ENCODE assay signal across 1 fruit fly cellular context in the genomic region with DNA sequence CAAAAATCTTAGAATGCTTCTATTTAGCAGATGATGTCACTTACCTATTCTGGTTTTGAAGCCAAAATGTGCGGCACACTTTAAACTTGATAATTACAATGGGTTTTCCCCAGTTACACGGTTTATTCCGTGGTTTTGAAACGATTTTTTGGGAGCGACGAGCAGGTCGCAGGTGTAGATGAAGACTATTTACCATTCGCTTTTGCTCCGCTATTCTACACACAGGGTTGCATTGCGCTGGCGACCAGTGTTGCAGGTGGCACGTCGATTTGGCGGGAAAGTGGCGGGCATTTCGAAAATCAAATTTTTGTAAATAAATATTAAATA.
TF ChIP-seq lines count a peak whose summit lies in the region.

A gene (minus strand): TSS at position 196 of the 327 bp plus-strand sequence.

TF ChIP-seq in whole organism, embryonic, 481 proteins besides CTCF, POLR2A, EP300 and RAD21 (continued from another document and continues in another):
- TF ChIP-seq E2f2 (GFP tag; IDR thresholded peaks at IDR 0.05; lab: Robert Waterston, UW) (no peak), scrt (GFP tag; optimal IDR thresholded peaks at IDR 0.05; lab: Kevin White, UChicago) (peak; percentile 44), Dek (tag; optimal IDR thresholded peaks at IDR 0.05; lab: Kevin White, UChicago) (no peak), ERR (GFP tag; optimal IDR thresholded peaks at IDR 0.05; lab: Kevin White, UChicago) (no peak), Tbp (GFP tag; optimal IDR thresholded peaks at IDR 0.05; lab: Kevin White, UChicago) (no peak), CG10321 (GFP tag; IDR thresholded peaks at IDR 0.05; lab: Robert Waterston, UW) (no peak), Dip3 (GFP tag; optimal IDR thresholded peaks at IDR 0.05; lab: Kevin White, UChicago) (no peak), sna (GFP tag; IDR thresholded peaks at IDR 0.05; lab: Robert Waterston, UW; ENCODE audit: partially characterized antibody) (no peak), CG30403 (GFP tag; optimal IDR thresholded peaks at IDR 0.05; lab: Kevin White, UChicago) (no peak), lilli (GFP tag; optimal IDR thresholded peaks at IDR 0.05; lab: Kevin White, UChicago) (peak; percentile 5), MBD-R2 (GFP tag; IDR thresholded peaks at IDR 0.05; lab: Robert Waterston, UW) (no peak), CG17186 (GFP tag; optimal IDR thresholded peaks at IDR 0.05; lab: Kevin White, UChicago) (peak; percentile 63), h (optimal IDR thresholded peaks at IDR 0.05; lab: Kevin White, UChicago) (no peak), CG8924 (tag; optimal IDR thresholded peaks at IDR 0.05; lab: Kevin White, UChicago) (peak; percentile 49), CG7271 (tag; optimal IDR thresholded peaks at IDR 0.05; lab: Kevin White, UChicago) (no peak), Trl (optimal IDR thresholded peaks at IDR 0.05; lab: Kevin White, UChicago) (no peak), Trl (GFP tag; optimal IDR thresholded peaks at IDR 0.05; lab: Kevin White, UChicago) (no peak), twi (tag; optimal IDR thresholded peaks at IDR 0.05; lab: Kevin White, UChicago) (no peak), Nf-YB (GFP tag; optimal IDR thresholded peaks at IDR 0.05; lab: Kevin White, UChicago) (no peak), Rx (GFP tag; IDR thresholded peaks at IDR 0.05; lab: Robert Waterston, UW) (no peak), CG7556 (GFP tag; optimal IDR thresholded peaks at IDR 0.05; lab: Kevin White, UChicago) (peak; percentile 35), chif (GFP tag; optimal IDR thresholded peaks at IDR 0.05; lab: Kevin White, UChicago) (no peak), az2 (GFP tag; optimal IDR thresholded peaks at IDR 0.05; lab: Kevin White, UChicago) (no peak), Dll (GFP tag; IDR thresholded peaks at IDR 0.05; lab: Robert Waterston, UW; ENCODE audit: partially characterized antibody) (no peak), trem (tag; optimal IDR thresholded peaks at IDR 0.05; lab: Kevin White, UChicago) (peak; percentile 61), wdn (GFP tag; IDR thresholded peaks at IDR 0.05; lab: Robert Waterston, UW) (no peak), CG34376 (GFP tag; optimal IDR thresholded peaks at IDR 0.05; lab: Kevin White, UChicago) (peak; percentile 76), z (GFP tag; IDR thresholded peaks at IDR 0.05; lab: Robert Waterston, UW) (no peak), cwo (GFP tag; optimal IDR thresholded peaks at IDR 0.05; lab: Kevin White, UChicago) (no peak), tna (GFP tag; IDR thresholded peaks at IDR 0.05; lab: Robert Waterston, UW; ENCODE audit: partially characterized antibody) (no peak), CG33557 (GFP tag; optimal IDR thresholded peaks at IDR 0.05; lab: Kevin White, UChicago) (peak; percentile 21), Ets65A (GFP tag; lab: Kevin White, UChicago) (peak; percentile 88), TFAM (GFP tag; optimal IDR thresholded peaks at IDR 0.05; lab: Kevin White, UChicago) (no peak), tin (GFP tag; optimal IDR thresholded peaks at IDR 0.05; lab: Kevin White, UChicago) (peak; percentile 11), CG13287 (GFP tag; IDR thresholded peaks at IDR 0.05; lab: Robert Waterston, UW; ENCODE audit: partially characterized antibody) (no peak), Fer3 (tag; optimal IDR thresholded peaks at IDR 0.05; lab: Kevin White, UChicago) (peak; percentile 25), CG31365 (tag; optimal IDR thresholded peaks at IDR 0.05; lab: Kevin White, UChicago) (peak; percentile 4), Neu2 (GFP tag; optimal IDR thresholded peaks at IDR 0.05; lab: Kevin White, UChicago; ENCODE audit: borderline replicate concordance) (no peak), gsb-n (tag; optimal IDR thresholded peaks at IDR 0.05; lab: Kevin White, UChicago) (no peak), gem (tag; optimal IDR thresholded peaks at IDR 0.05; lab: Kevin White, UChicago) (peak; percentile 28), tll (GFP tag; optimal IDR thresholded peaks at IDR 0.05; lab: Kevin White, UChicago) (no peak), grau (tag; optimal IDR thresholded peaks at IDR 0.05; lab: Kevin White, UChicago) (peak; percentile 17), CG1647 (GFP tag; optimal IDR thresholded peaks at IDR 0.05; lab: Kevin White, UChicago) (no peak), pb (GFP tag; optimal IDR thresholded peaks at IDR 0.05; lab: Kevin White, UChicago) (no peak), fd64A (GFP tag; optimal IDR thresholded peaks at IDR 0.05; lab: Kevin White, UChicago) (no peak), CG31224 (GFP tag; IDR thresholded peaks at IDR 0.05; lab: Robert Waterston, UW) (no peak), CG1602 (GFP tag; optimal IDR thresholded peaks at IDR 0.05; lab: Kevin White, UChicago) (no peak), Asciz (GFP tag; optimal IDR thresholded peaks at IDR 0.05; lab: Kevin White, UChicago) (peak; percentile 35), CG7786 (GFP tag; optimal IDR thresholded peaks at IDR 0.05; lab: Kevin White, UChicago) (peak; percentile 5), CG6791 (GFP tag; IDR thresholded peaks at IDR 0.05; lab: Robert Waterston, UW; ENCODE audit: partially characterized antibody) (no peak), ems (GFP tag; optimal IDR thresholded peaks at IDR 0.05; lab: Kevin White, UChicago) (no peak), CG16863 (GFP tag; optimal IDR thresholded peaks at IDR 0.05; lab: Kevin White, UChicago) (no peak), stwl (tag; optimal IDR thresholded peaks at IDR 0.05; lab: Kevin White, UChicago) (peak; percentile 93), D19B (GFP tag; optimal IDR thresholded peaks at IDR 0.05; lab: Kevin White, UChicago) (no peak), slou (GFP tag; optimal IDR thresholded peaks at IDR 0.05; lab: Kevin White, UChicago) (no peak), jing (GFP tag; optimal IDR thresholded peaks at IDR 0.05; lab: Kevin White, UChicago) (no peak), shn (GFP tag; optimal IDR thresholded peaks at IDR 0.05; lab: Kevin White, UChicago) (no peak), vfl (GFP tag; optimal IDR thresholded peaks at IDR 0.05; lab: Kevin White, UChicago) (no peak), Dip2 (GFP tag; IDR thresholded peaks at IDR 0.05; lab: Robert Waterston, UW) (no peak), CG8765 (GFP tag; IDR thresholded peaks at IDR 0.05; lab: Robert Waterston, UW) (no peak), CG31441 (GFP tag; IDR thresholded peaks at IDR 0.05; lab: Robert Waterston, UW) (no peak), CG4360 (GFP tag; IDR thresholded peaks at IDR 0.05; lab: Robert Waterston, UW) (no peak), pita (GFP tag; optimal IDR thresholded peaks at IDR 0.05; lab: Kevin White, UChicago) (no peak), gcm2 (GFP tag; optimal IDR thresholded peaks at IDR 0.05; lab: Kevin White, UChicago) (peak; percentile 45), CG11723 (GFP tag; optimal IDR thresholded peaks at IDR 0.05; lab: Kevin White, UChicago) (no peak), pan (optimal IDR thresholded peaks at IDR 0.05; lab: Kevin White, UChicago) (no peak), pan (GFP tag; optimal IDR thresholded peaks at IDR 0.05 in 1 of 2, IDR thresholded peaks at IDR 0.05 in 1 of 2) (no peak), CG10147 (GFP tag; optimal IDR thresholded peaks at IDR 0.05; lab: Kevin White, UChicago) (peak; percentile 16), CG2712 (tag; optimal IDR thresholded peaks at IDR 0.05; lab: Kevin White, UChicago) (peak; percentile 27), CG2202 (tag; optimal IDR thresholded peaks at IDR 0.05; lab: Kevin White, UChicago) (no peak), CG6175 (GFP tag; IDR thresholded peaks at IDR 0.05; lab: Robert Waterston, UW) (no peak), sc (optimal IDR thresholded peaks at IDR 0.05; lab: Kevin White, UChicago) (no peak), sc (GFP tag; optimal IDR thresholded peaks at IDR 0.05; lab: Kevin White, UChicago) (no peak), CG12942 (GFP tag; optimal IDR thresholded peaks at IDR 0.05; lab: Kevin White, UChicago) (no peak), HLHmδ (GFP tag; optimal IDR thresholded peaks at IDR 0.05; lab: Kevin White, UChicago) (peak; percentile 45), pzg (GFP tag; optimal IDR thresholded peaks at IDR 0.05; lab: Kevin White, UChicago) (peak; percentile 71), CG9437 (GFP tag; optimal IDR thresholded peaks at IDR 0.05; lab: Kevin White, UChicago) (no peak), CG8478 (optimal IDR thresholded peaks at IDR 0.05; lab: Kevin White, UChicago) (no peak), CG5245 (GFP tag; optimal IDR thresholded peaks at IDR 0.05; lab: Kevin White, UChicago) (no peak), Meics (GFP tag; optimal IDR thresholded peaks at IDR 0.05; lab: Kevin White, UChicago) (peak; percentile 43), bowl (GFP tag; IDR thresholded peaks at IDR 0.05; lab: Robert Waterston, UW) (no peak), tap (tag; optimal IDR thresholded peaks at IDR 0.05; lab: Kevin White, UChicago) (no peak), ind (GFP tag; optimal IDR thresholded peaks at IDR 0.05; lab: Kevin White, UChicago) (peak; percentile 4), CG17328 (GFP tag; IDR thresholded peaks at IDR 0.05; lab: Robert Waterston, UW) (no peak), mirr (GFP tag; optimal IDR thresholded peaks at IDR 0.05; lab: Kevin White, UChicago) (peak; percentile 3), CG10209 (GFP tag; optimal IDR thresholded peaks at IDR 0.05; lab: Kevin White, UChicago) (peak; percentile 35), dan (GFP tag; IDR thresholded peaks at IDR 0.05; lab: Robert Waterston, UW) (no peak), CG7987 (GFP tag; optimal IDR thresholded peaks at IDR 0.05; lab: Kevin White, UChicago) (peak; percentile 67), ab (GFP tag; optimal IDR thresholded peaks at IDR 0.05; lab: Kevin White, UChicago) (no peak), chm (GFP tag; IDR thresholded peaks at IDR 0.05; lab: Robert Waterston, UW) (no peak), otp (GFP tag; IDR thresholded peaks at IDR 0.05; lab: Robert Waterston, UW) (no peak), CG3407 (GFP tag; optimal IDR thresholded peaks at IDR 0.05; lab: Kevin White, UChicago) (no peak), tgo (GFP tag; IDR thresholded peaks at IDR 0.05; lab: Robert Waterston, UW) (no peak), CG34224 (GFP tag; IDR thresholded peaks at IDR 0.05; lab: Robert Waterston, UW; ENCODE audit: partially characterized antibody) (no peak), CG13894 (tag; optimal IDR thresholded peaks at IDR 0.05; lab: Kevin White, UChicago) (peak; percentile 68), Hr3 (GFP tag; optimal IDR thresholded peaks at IDR 0.05; lab: Kevin White, UChicago) (no peak), CHES-1-like (GFP tag; optimal IDR thresholded peaks at IDR 0.05; lab: Kevin White, UChicago) (no peak), toy (GFP tag; IDR thresholded peaks at IDR 0.05; lab: Robert Waterston, UW) (no peak), unpg (GFP tag; optimal IDR thresholded peaks at IDR 0.05; lab: Kevin White, UChicago) (peak; percentile 28), CG2129 (GFP tag; IDR thresholded peaks at IDR 0.05; lab: Robert Waterston, UW; ENCODE audit: partially characterized antibody) (no peak), CG11247 (GFP tag; IDR thresholded peaks at IDR 0.05; lab: Robert Waterston, UW) (no peak), HLH3B (GFP tag; IDR thresholded peaks at IDR 0.05; lab: Robert Waterston, UW) (no peak), CG16813 (GFP tag; IDR thresholded peaks at IDR 0.05; lab: Robert Waterston, UW; ENCODE audit: partially characterized antibody) (no peak), Bgb (GFP tag; IDR thresholded peaks at IDR 0.05; lab: Robert Waterston, UW; ENCODE audit: partially characterized antibody) (no peak), Dad (GFP tag; optimal IDR thresholded peaks at IDR 0.05; lab: Kevin White, UChicago) (no peak), Ravus (GFP tag; IDR thresholded peaks at IDR 0.05; lab: Robert Waterston, UW) (no peak), exex (tag; optimal IDR thresholded peaks at IDR 0.05; lab: Kevin White, UChicago) (peak; percentile 13), tx (GFP tag; optimal IDR thresholded peaks at IDR 0.05; lab: Kevin White, UChicago) (no peak), CG15011 (GFP tag; optimal IDR thresholded peaks at IDR 0.05; lab: Kevin White, UChicago) (peak; percentile 31), kni (GFP tag; optimal IDR thresholded peaks at IDR 0.05; lab: Kevin White, UChicago) (peak; percentile 59), fd96Cb (tag; optimal IDR thresholded peaks at IDR 0.05; lab: Kevin White, UChicago) (no peak), CG17361 (GFP tag; IDR thresholded peaks at IDR 0.05; lab: Robert Waterston, UW) (no peak), cad (GFP tag; optimal IDR thresholded peaks at IDR 0.05; lab: Kevin White, UChicago) (no peak), caup (GFP tag; optimal IDR thresholded peaks at IDR 0.05; lab: Kevin White, UChicago; ENCODE audit: severe bottlenecking) (peak; percentile 70), unc-4 (GFP tag; IDR thresholded peaks at IDR 0.05; lab: Robert Waterston, UW; ENCODE audit: partially characterized antibody) (no peak), oc (tag; optimal IDR thresholded peaks at IDR 0.05; lab: Kevin White, UChicago) (no peak), CG10366 (GFP tag; IDR thresholded peaks at IDR 0.05; lab: Robert Waterston, UW) (no peak), btn (GFP tag; optimal IDR thresholded peaks at IDR 0.05; lab: Kevin White, UChicago) (no peak), CG7357 (GFP tag; IDR thresholded peaks at IDR 0.05; lab: Robert Waterston, UW) (no peak), CG31388 (GFP tag; optimal IDR thresholded peaks at IDR 0.05; lab: Kevin White, UChicago) (no peak), CG11093 (GFP tag; IDR thresholded peaks at IDR 0.05; lab: Robert Waterston, UW) (no peak), Blimp-1 (GFP tag; optimal IDR thresholded peaks at IDR 0.05; lab: Kevin White, UChicago) (no peak), CG13624 (GFP tag; optimal IDR thresholded peaks at IDR 0.05; lab: Kevin White, UChicago) (peak; percentile 51), CoRest (tag; optimal IDR thresholded peaks at IDR 0.05; lab: Kevin White, UChicago) (peak; percentile 11), Kr (GFP tag; optimal IDR thresholded peaks at IDR 0.05; lab: Kevin White, UChicago) (no peak), Pdp1 (GFP tag; optimal IDR thresholded peaks at IDR 0.05; lab: Kevin White, UChicago) (peak in 1 of 2 experiments; percentile 29), ara (GFP tag; IDR thresholded peaks at IDR 0.05; lab: Robert Waterston, UW) (no peak), Atf3 (GFP tag; optimal IDR thresholded peaks at IDR 0.05; lab: Kevin White, UChicago) (no peak), Sin3A (optimal IDR thresholded peaks at IDR 0.05; lab: Kevin White, UChicago) (no peak), Stat92E (GFP tag; optimal IDR thresholded peaks at IDR 0.05; lab: Kevin White, UChicago) (peak in 1 of 3 experiments; percentile 55), peb (GFP tag; IDR thresholded peaks at IDR 0.05; lab: Robert Waterston, UW) (no peak), Mrtf (GFP tag; IDR thresholded peaks at IDR 0.05; lab: Robert Waterston, UW) (no peak), emc (GFP tag; optimal IDR thresholded peaks at IDR 0.05; lab: Kevin White, UChicago) (no peak), sens-2 (GFP tag; IDR thresholded peaks at IDR 0.05; lab: Robert Waterston, UW) (no peak)
